Worm (Caenorhabditis elegans) whole organism, mixed stage, embryonic: Measurements from ENCODE around the gene phf-31.

ENCODE experiments used
- M03D4.4 ChIP-seq: sonication (generic microtip); optimal IDR thresholded peaks from 2 replicates; lab custom pipeline; 2017; ENCODE audit warnings: mild to moderate bottlenecking, missing genetic modification characterization, missing compliant biosample characterization
- bed-3 ChIP-seq: fragments of 200-800 bp; sonication (Bioruptor generic); optimal IDR thresholded peaks from 3 replicates; lab custom pipeline; 2018; ENCODE audit warnings: mild to moderate bottlenecking, missing genetic modification characterization, moderate library complexity, missing compliant biosample characterization
- ceh-39 ChIP-seq: fragments of 150-350 bp; optimal IDR thresholded peaks from 2 replicates; lab custom pipeline; 2014; ENCODE audit warnings: missing biosample characterization, missing genetic modification characterization
- ceh-43 ChIP-seq: fragments of 200-800 bp; sonication (Bioruptor generic); optimal IDR thresholded peaks from 2 replicates; lab custom pipeline; 2018; ENCODE audit warnings: mild to moderate bottlenecking, missing genetic modification characterization, moderate library complexity, missing compliant biosample characterization
- ceh-83 ChIP-seq: fragments of 200-800 bp; sonication (Bioruptor generic); optimal IDR thresholded peaks from 2 replicates; lab custom pipeline; 2018; ENCODE audit warnings: mild to moderate bottlenecking, missing genetic modification characterization, missing compliant biosample characterization
- ces-1 ChIP-seq: fragments of 150-350 bp; optimal IDR thresholded peaks from 2 replicates; lab custom pipeline; 2014; ENCODE audit warnings: missing biosample characterization, missing genetic modification reagents, missing genetic modification characterization
- drap-1 ChIP-seq: fragments of 200-800 bp; sonication (Bioruptor generic); optimal IDR thresholded peaks from 3 replicates; lab custom pipeline; 2018; ENCODE audit warnings: mild to moderate bottlenecking, missing genetic modification characterization, missing compliant biosample characterization
- elt-1 ChIP-seq: sonication (generic microtip); optimal IDR thresholded peaks from 2 replicates; lab custom pipeline; 2017; ENCODE audit warnings: missing genetic modification characterization, mild to moderate bottlenecking, missing compliant biosample characterization, antibody characterized with exemption, moderate library complexity, borderline replicate concordance; ENCODE audit not compliant: insufficient read depth
- elt-3 ChIP-seq: fragments of 150-350 bp; optimal IDR thresholded peaks from 2 replicates; lab custom pipeline; 2014; ENCODE audit warnings: missing biosample characterization, missing genetic modification characterization
- flh-1 ChIP-seq: fragments of 200-800 bp; sonication (Bioruptor generic); optimal IDR thresholded peaks from 2 replicates; lab custom pipeline; 2018; ENCODE audit warnings: mild to moderate bottlenecking, missing genetic modification characterization, moderate library complexity, missing compliant biosample characterization
- hlh-1 ChIP-seq: fragments of 150-350 bp; optimal IDR thresholded peaks from 2 replicates; lab custom pipeline; 2014; ENCODE audit warnings: missing biosample characterization, missing genetic modification reagents, missing genetic modification characterization
- lin-13 ChIP-seq: fragments of 150-350 bp; optimal IDR thresholded peaks from 2 replicates; lab custom pipeline; 2014; ENCODE audit warnings: missing biosample characterization, missing genetic modification characterization
- lsy-2 ChIP-seq: fragments of 150-350 bp; optimal IDR thresholded peaks from 2 replicates; lab custom pipeline; 2014; ENCODE audit warnings: missing biosample characterization, missing genetic modification characterization
- mab-5 ChIP-seq: fragments of 150-350 bp; optimal IDR thresholded peaks from 2 replicates; lab custom pipeline; 2014; ENCODE audit warnings: missing biosample characterization, missing genetic modification characterization
- nhr-12 ChIP-seq: fragments of 150-350 bp; optimal IDR thresholded peaks from 2 replicates; lab custom pipeline; 2014; ENCODE audit warnings: missing biosample characterization, missing genetic modification characterization
- nhr-237 ChIP-seq: fragments of 150-350 bp; optimal IDR thresholded peaks from 2 replicates; lab custom pipeline; 2014; ENCODE audit warnings: missing biosample characterization, missing genetic modification characterization
- nhr-28 ChIP-seq: fragments of 150-350 bp; optimal IDR thresholded peaks from 2 replicates; lab custom pipeline; 2014; ENCODE audit warnings: missing biosample characterization, missing genetic modification characterization
- nhr-76 ChIP-seq: sonication (generic microtip); optimal IDR thresholded peaks from 2 replicates; lab custom pipeline; 2017; ENCODE audit warnings: missing biosample characterization, missing genetic modification characterization
- pha-4 ChIP-seq: fragments of 150-350 bp; optimal IDR thresholded peaks from 2 replicates; lab custom pipeline; 2018; ENCODE audit warnings: missing biosample characterization, missing genetic modification reagents, missing genetic modification characterization
- sem-2 ChIP-seq: fragments of 200-800 bp; sonication (Bioruptor generic); optimal IDR thresholded peaks from 2 replicates; lab custom pipeline; 2018; ENCODE audit warnings: mild to moderate bottlenecking, missing genetic modification characterization, missing compliant biosample characterization
- snpc-4 ChIP-seq: fragments of 150-350 bp; optimal IDR thresholded peaks from 2 replicates; lab custom pipeline; 2014; ENCODE audit warnings: missing biosample characterization, missing genetic modification characterization
- sptf-1 ChIP-seq: sonication (generic microtip); optimal IDR thresholded peaks from 2 replicates; lab custom pipeline; 2017; ENCODE audit warnings: mild to moderate bottlenecking, missing genetic modification characterization, moderate library complexity, missing compliant biosample characterization
- tbx-8 ChIP-seq: fragments of 200-800 bp; sonication (Bioruptor generic); optimal IDR thresholded peaks from 2 replicates; lab custom pipeline; 2018; ENCODE audit warnings: mild to moderate bottlenecking, missing genetic modification characterization, moderate library complexity, missing compliant biosample characterization
- unc-120 ChIP-seq: sonication (generic microtip); optimal IDR thresholded peaks from 2 replicates; lab custom pipeline; 2017; ENCODE audit warnings: missing genetic modification characterization, missing compliant biosample characterization; ENCODE audit not compliant: poor library complexity, severe bottlenecking
- unc-39 ChIP-seq: fragments of 150-350 bp; optimal IDR thresholded peaks from 2 replicates; lab custom pipeline; 2014; ENCODE audit warnings: missing biosample characterization, missing genetic modification characterization
- zip-8 ChIP-seq: fragments of 150-350 bp; optimal IDR thresholded peaks from 2 replicates; lab custom pipeline; 2014; ENCODE audit warnings: missing biosample characterization, missing genetic modification characterization
- ztf-11 ChIP-seq: fragments of 150-350 bp; optimal IDR thresholded peaks from 2 replicates; lab custom pipeline; 2014; ENCODE audit warnings: missing biosample characterization, missing genetic modification characterization

phf-31 gene

DNA sequence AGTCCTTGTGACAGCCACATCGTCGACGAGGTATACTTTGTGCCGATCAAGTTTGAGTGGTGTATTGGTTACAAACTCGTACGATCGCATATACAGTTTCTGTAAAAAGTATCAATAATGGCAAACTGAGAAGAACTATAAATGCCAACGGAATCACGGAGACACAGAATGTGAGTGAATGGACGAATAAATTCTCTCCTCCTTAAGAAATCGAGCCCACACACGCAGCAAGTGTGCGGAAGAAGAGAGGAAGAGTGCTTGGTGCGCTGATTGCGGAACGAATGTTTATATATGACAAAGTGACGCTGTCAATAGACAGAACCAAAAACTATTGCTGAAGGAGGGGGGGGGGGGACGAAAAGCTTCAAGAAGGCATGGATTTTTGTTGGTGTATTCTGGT lies 30.0 kb downstream of the phf-31 start, which contains the start of gene rhgf-1:
Gene rhgf-1 (minus strand): TSS at position 101 of the 400 bp plus-strand sequence.
- TF ChIP-seq sptf-1 (tag; lab: Kevin White, UChicago): no peak
- no peak for TF ChIP-seq elt-3 (tag; lab: Kevin White, UChicago)
- no peak for TF ChIP-seq flh-1 (GFP tag; lab: Kevin White, UChicago)
- no peak for TF ChIP-seq unc-120
- no peak for TF ChIP-seq drap-1 (GFP tag; lab: Kevin White, UChicago)
- TF ChIP-seq snpc-4 (tag; lab: Kevin White, UChicago): no peak

ce11 chrX:10717019-10717418 lies 35.2 kb downstream of the phf-31 start, which contains the start of gene T01C1.4:
Gene T01C1.4 (minus strand): TSS chrX:10717119.
- TF ChIP-seq nhr-28 (tag; lab: Kevin White, UChicago): no peak
- TF ChIP-seq ztf-11 (tag; lab: Kevin White, UChicago): no peak
- TF ChIP-seq sptf-1 (tag; lab: Kevin White, UChicago): no peak
- no peak for TF ChIP-seq unc-120
- TF ChIP-seq ceh-83 (GFP tag; lab: Kevin White, UChicago): no peak
- no peak for TF ChIP-seq ceh-39 (tag; lab: Kevin White, UChicago)
- TF ChIP-seq snpc-4 (tag; lab: Kevin White, UChicago): no peak
- TF ChIP-seq sem-2 (GFP tag; lab: Kevin White, UChicago): no peak
- no peak for TF ChIP-seq unc-39 (tag; lab: Kevin White, UChicago)

DNA sequence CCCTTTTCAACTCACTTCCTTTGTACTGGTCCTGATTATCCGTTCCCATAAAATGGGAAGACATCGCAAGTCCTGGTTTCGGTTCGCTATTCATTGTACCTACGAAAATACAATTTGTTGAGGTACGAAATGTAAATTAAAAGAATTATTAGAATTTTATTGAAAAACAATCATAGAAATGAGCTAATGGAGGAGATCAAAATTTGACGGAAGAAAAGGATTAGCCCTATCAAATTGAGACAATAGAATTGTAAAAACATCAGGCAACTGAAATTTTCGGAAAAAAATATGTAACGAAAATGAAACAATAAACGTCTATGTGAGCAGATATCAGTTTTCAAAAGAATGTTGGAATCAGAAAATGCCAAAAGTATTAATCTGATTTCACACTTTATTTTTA lies 40.2 kb downstream of the phf-31 start, which contains the start of gene mbr-1:
Gene mbr-1 (minus strand): TSS at position 101 of the 400 bp plus-strand sequence.
- TF ChIP-seq nhr-76 (no peak), elt-3 (tag; lab: Kevin White, UChicago) (no peak), nhr-12 (tag; lab: Kevin White, UChicago) (no peak), unc-39 (tag; lab: Kevin White, UChicago) (no peak), M03D4.4 (no peak), sptf-1 (tag; lab: Kevin White, UChicago) (no peak), unc-120 (no peak), mab-5 (tag; lab: Kevin White, UChicago) (no peak), nhr-28 (tag; lab: Kevin White, UChicago) (no peak), ceh-83 (GFP tag; lab: Kevin White, UChicago) (no peak), ztf-11 (tag; lab: Kevin White, UChicago) (no peak), elt-1 (tag; lab: Kevin White, UChicago) (no peak), pha-4 (tag; lab: Kevin White, UChicago) (no peak), nhr-237 (tag; lab: Kevin White, UChicago) (no peak), ces-1 (GFP tag; lab: Kevin White, UChicago) (no peak), tbx-8 (no peak), hlh-1 (tag; lab: Kevin White, UChicago) (no peak), lsy-2 (no peak)

DNA sequence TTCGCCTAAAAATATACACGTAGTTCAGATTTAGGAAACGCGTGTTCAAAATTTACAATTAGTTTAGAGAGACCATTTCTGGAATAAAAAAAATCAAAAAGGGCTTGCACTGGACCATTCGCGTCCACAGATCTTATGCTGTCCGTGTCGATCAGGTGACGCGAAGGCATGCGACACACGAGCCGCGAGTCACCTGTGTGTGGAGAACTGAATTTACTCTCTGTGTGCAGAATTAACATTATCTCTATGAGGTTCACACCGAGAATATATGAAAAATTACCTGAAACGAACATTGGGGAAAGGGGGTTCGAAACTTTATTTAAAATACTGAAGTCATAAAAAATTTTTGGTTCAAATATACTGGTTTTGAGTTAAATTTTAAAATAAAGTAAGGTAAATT lies 45.9 kb downstream of the phf-31 start:
- TF ChIP-seq ceh-43 (GFP tag; lab: Kevin White, UChicago): no peak

ce11 chrX:10731837-10732236 lies 50.0 kb downstream of the phf-31 start:
- no peak for TF ChIP-seq bed-3
- no peak for TF ChIP-seq M03D4.4
- TF ChIP-seq lin-13 (tag; lab: Kevin White, UChicago): no peak
- TF ChIP-seq unc-39 (tag; lab: Kevin White, UChicago): no peak
- TF ChIP-seq ceh-39 (tag; lab: Kevin White, UChicago): no peak
- no peak for TF ChIP-seq zip-8 (tag; lab: Kevin White, UChicago)
- TF ChIP-seq hlh-1 (tag; lab: Kevin White, UChicago): no peak
- no peak for TF ChIP-seq pha-4 (tag; lab: Kevin White, UChicago)
- no peak for TF ChIP-seq ces-1 (GFP tag; lab: Kevin White, UChicago)
- TF ChIP-seq drap-1 (GFP tag; lab: Kevin White, UChicago): no peak
- no peak for TF ChIP-seq snpc-4 (tag; lab: Kevin White, UChicago)
- TF ChIP-seq tbx-8: no peak
